Worm (Caenorhabditis elegans): ENCODE measurements around the gene hrg-2.

Gene hrg-2

DNA sequence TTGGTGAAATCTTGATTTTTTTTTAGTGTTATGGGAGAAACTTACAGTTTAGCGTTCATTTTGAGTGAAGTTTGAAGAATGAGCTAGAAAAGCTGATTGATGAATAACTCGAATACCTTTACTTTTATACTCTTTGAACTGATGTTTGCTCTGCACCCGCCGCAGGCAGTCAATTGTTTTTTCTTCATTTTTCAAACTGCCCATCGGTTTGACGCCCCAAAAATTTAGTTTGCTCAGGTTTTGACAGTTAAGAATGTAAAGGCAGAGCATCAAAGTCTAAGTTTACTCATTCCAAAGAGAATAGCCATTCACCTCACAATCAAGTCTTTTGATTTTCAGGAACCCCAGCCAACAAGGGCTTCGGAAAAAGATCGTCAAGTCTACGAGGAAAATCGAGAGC, 48.7 kb downstream of the hrg-2 start, which contains the start of gene fipr-1:
TSS of gene fipr-1 (minus strand) at position 101 of the 400 bp plus-strand sequence.
- TF ChIP-seq egl-27 (tag; optimal IDR thresholded peaks at IDR 0.05): no peak
- no peak for TF ChIP-seq ztf-11 (tag; optimal IDR thresholded peaks at IDR 0.05)
- TF ChIP-seq lir-3 (tag; optimal IDR thresholded peaks at IDR 0.05): no peak
- TF ChIP-seq ama-1 (optimal IDR thresholded peaks at IDR 0.05): no peak
- no peak for TF ChIP-seq ceh-44 (GFP tag; IDR thresholded peaks at IDR 0.05)
- no peak for TF ChIP-seq lin-39 (tag; optimal IDR thresholded peaks at IDR 0.05)
- no peak for TF ChIP-seq dmd-9 (GFP tag; IDR thresholded peaks at IDR 0.05)
- no peak for TF ChIP-seq R02D3.7 (tag; optimal IDR thresholded peaks at IDR 0.05)
- TF ChIP-seq mdl-1 (tag; optimal IDR thresholded peaks at IDR 0.05): no peak

Data from whole organism, L4 larva.